Worm (Caenorhabditis elegans) whole organism, late embryonic: ENCODE measurements around the gene C05B5.17.

Experiments
- ceh-14 ChIP-seq: sonication (generic microtip); optimal IDR thresholded peaks from 2 replicates; lab custom pipeline; 2016; ENCODE audit warnings: missing genotype, missing genetic modification characterization, missing compliant biosample characterization
- ceh-6 ChIP-seq: fragments of 200-800 bp; sonication (Bioruptor generic); optimal IDR thresholded peaks from 2 replicates; lab custom pipeline; 2018; ENCODE audit warnings: mild to moderate bottlenecking, missing genetic modification characterization, missing compliant biosample characterization
- dmd-4 ChIP-seq: sonication (generic microtip); optimal IDR thresholded peaks from 2 replicates; lab custom pipeline; 2016; ENCODE audit warnings: borderline replicate concordance, missing genetic modification characterization, missing compliant biosample characterization
- elt-2 ChIP-seq: sonication (generic microtip); optimal IDR thresholded peaks from 2 replicates; lab custom pipeline; 2016; ENCODE audit warnings: missing genetic modification reagents, missing genetic modification characterization, missing compliant biosample characterization
- ets-4 ChIP-seq: sonication (generic microtip); optimal IDR thresholded peaks from 2 replicates; lab custom pipeline; 2016; ENCODE audit warnings: missing genetic modification characterization, missing compliant biosample characterization
- fkh-10 ChIP-seq: fragments of 150-350 bp; optimal IDR thresholded peaks from 2 replicates; lab custom pipeline; 2014; ENCODE audit warnings: missing biosample characterization, missing genetic modification reagents, missing genetic modification characterization
- gmeb-2 ChIP-seq: sonication (generic microtip); optimal IDR thresholded peaks from 2 replicates; lab custom pipeline; 2016; ENCODE audit warnings: missing genetic modification characterization, inconsistent platforms, missing compliant biosample characterization
- lim-6 ChIP-seq: sonication (generic microtip); optimal IDR thresholded peaks from 2 replicates; lab custom pipeline; 2016; ENCODE audit warnings: missing genetic modification characterization, missing compliant biosample characterization
- pha-4 ChIP-seq: fragments of 150-350 bp; optimal IDR thresholded peaks from 2 replicates; lab custom pipeline; 2018; ENCODE audit warnings: missing biosample characterization, missing genetic modification reagents, missing genetic modification characterization
- pqm-1 ChIP-seq: sonication (generic microtip); optimal IDR thresholded peaks from 2 replicates; lab custom pipeline; 2016; ENCODE audit warnings: missing genetic modification characterization, missing compliant biosample characterization
- sdc-2 ChIP-seq: sonication (generic microtip); optimal IDR thresholded peaks from 2 replicates; lab custom pipeline; 2016; ENCODE audit warnings: missing genotype, missing genetic modification characterization, missing compliant biosample characterization

- no peak for TF ChIP-seq pha-4 (tag; lab: Kevin White, UChicago)
- no peak for TF ChIP-seq ets-4 (tag; lab: Kevin White, UChicago)
- TF ChIP-seq ceh-14, result no peak
- no peak for TF ChIP-seq ceh-6 (GFP tag; lab: Kevin White, UChicago)
- TF ChIP-seq elt-2 (tag; lab: Kevin White, UChicago), result no peak
- no peak for TF ChIP-seq lim-6 (tag; lab: Kevin White, UChicago)
- TF ChIP-seq pqm-1 (tag; lab: Kevin White, UChicago), result no peak
- TF ChIP-seq fkh-10 (GFP tag; lab: Kevin White, UChicago), result no peak
- no peak for TF ChIP-seq gmeb-2 (tag; lab: Kevin White, UChicago)
- TF ChIP-seq sdc-2, result no peak
- no peak for TF ChIP-seq dmd-4 (tag; lab: Kevin White, UChicago)
Observed at ce11 chrIII:10018007-10018406, 18.9 kb upstream of the C05B5.17 start.
